Worm (Caenorhabditis elegans) whole organism, young adult: ENCODE measurements around the gene ssup-72.

Experiments used
- B0035.1 ChIP-seq: sonication (generic microtip); optimal IDR thresholded peaks from 2 replicates; lab custom pipeline; 2016; ENCODE audit warnings: missing genetic modification characterization, mild to moderate bottlenecking, missing compliant biosample characterization, missing genotype, missing genetic modification reagents
- B0336.3 ChIP-seq: fragments of 200-800 bp; sonication (Bioruptor generic); IDR thresholded peaks from 2 replicates; pipeline ENCODE4 v1.3.6; 2022; ENCODE audit warnings: missing genetic modification characterization, missing compliant biosample characterization
- C17E4.6 ChIP-seq: fragments of 200-800 bp; sonication (Bioruptor generic); IDR thresholded peaks from 2 replicates; pipeline ENCODE4 v1.3.6; 2022; ENCODE audit warnings: missing genetic modification reagents, missing genetic modification characterization, missing compliant biosample characterization
- D2030.7 ChIP-seq: fragments of 200-800 bp; sonication (Bioruptor generic); IDR thresholded peaks from 2 replicates; pipeline ENCODE4 v1.3.6; 2022; ENCODE audit warnings: missing genetic modification reagents, missing genetic modification characterization, missing compliant biosample characterization
- F10E7.11 ChIP-seq: sonication (generic microtip); optimal IDR thresholded peaks from 2 replicates; lab custom pipeline; 2017; ENCODE audit warnings: mild to moderate bottlenecking, missing genetic modification characterization, moderate library complexity, missing compliant biosample characterization
- F22D6.2 ChIP-seq: sonication (generic microtip); optimal IDR thresholded peaks from 2 replicates; lab custom pipeline; 2016; ENCODE audit warnings: mild to moderate bottlenecking, missing genetic modification characterization, missing compliant biosample characterization
- F33H1.4 ChIP-seq: fragments of 200-800 bp; sonication (Bioruptor generic); IDR thresholded peaks from 2 replicates; pipeline ENCODE4 v1.3.6; 2022; ENCODE audit warnings: missing genetic modification reagents, missing genetic modification characterization, missing compliant biosample characterization
- F39B2.1 ChIP-seq: fragments of 200-800 bp; sonication (Bioruptor generic); IDR thresholded peaks from 2 replicates; pipeline ENCODE4 v1.3.6; 2022; ENCODE audit warnings: missing genetic modification reagents, missing genetic modification characterization, missing compliant biosample characterization
- F49E8.2 ChIP-seq: sonication (generic microtip); optimal IDR thresholded peaks from 3 replicates; lab custom pipeline; 2017; ENCODE audit warnings: missing genetic modification characterization, mild to moderate bottlenecking, missing compliant biosample characterization, antibody characterized with exemption, moderate library complexity; ENCODE audit not compliant: insufficient read depth
- F57C9.4 ChIP-seq: sonication (generic microtip); optimal IDR thresholded peaks from 2 replicates; lab custom pipeline; 2017; ENCODE audit warnings: mild to moderate bottlenecking, missing genetic modification characterization, missing compliant biosample characterization
- K11D2.4 ChIP-seq: fragments of 200-800 bp; sonication (Bioruptor generic); IDR thresholded peaks from 2 replicates; pipeline ENCODE4 v1.3.6; 2022; ENCODE audit warnings: missing genetic modification reagents, missing genetic modification characterization, missing compliant biosample characterization
- Y53F4B.3 ChIP-seq: fragments of 200-800 bp; sonication (Bioruptor generic); IDR thresholded peaks from 2 replicates; pipeline ENCODE4 v1.3.6; 2022; ENCODE audit warnings: missing genetic modification reagents, missing genetic modification characterization, missing compliant biosample characterization
- Y79H2A.3 ChIP-seq: fragments of 200-800 bp; sonication (Bioruptor generic); conservative IDR thresholded peaks from 2 replicates; pipeline ENCODE4 v1.3.6; 2022; ENCODE audit warnings: missing genetic modification reagents, missing genetic modification characterization, missing compliant biosample characterization
- akir-1 ChIP-seq: fragments of 200-800 bp; sonication (Bioruptor generic); optimal IDR thresholded peaks from 2 replicates; lab custom pipeline; 2018; ENCODE audit warnings: mild to moderate bottlenecking, missing genetic modification characterization, moderate library complexity, missing compliant biosample characterization
- attf-3 ChIP-seq: fragments of 200-800 bp; sonication (Bioruptor generic); conservative IDR thresholded peaks from 2 replicates; pipeline ENCODE4 v1.3.6; 2022; ENCODE audit warnings: missing genetic modification reagents, missing genetic modification characterization, missing compliant biosample characterization
- attf-5 ChIP-seq: fragments of 200-800 bp; sonication (Bioruptor generic); optimal IDR thresholded peaks from 2 replicates; lab custom pipeline; 2018; ENCODE audit warnings: mild to moderate bottlenecking, missing genetic modification characterization, missing compliant biosample characterization
- attf-6 ChIP-seq: fragments of 200-800 bp; sonication (Bioruptor generic); IDR thresholded peaks from 2 replicates; pipeline ENCODE4 v1.3.6; 2022; ENCODE audit warnings: missing genetic modification reagents, missing genetic modification characterization, missing compliant biosample characterization
- bed-2 ChIP-seq: fragments of 200-800 bp; sonication (Bioruptor generic); IDR thresholded peaks from 2 replicates; pipeline ENCODE4 v1.3.6; 2022; ENCODE audit warnings: missing genetic modification reagents, missing genetic modification characterization, missing compliant biosample characterization
- cebp-1 ChIP-seq, 2 experiments: fragments of 200-800 bp in 1 of 2; sonication (Bioruptor generic) in 1 of 2; sonication (generic microtip) in 1 of 2; IDR thresholded peaks in 1 of 2; optimal IDR thresholded peaks in 1 of 2; 2 replicates each; pipeline versions ENCODE4 v1.3.6 to Lab custom; 2017 to 2022; ENCODE audit warnings: missing compliant biosample characterization in 2 of 2, missing genetic modification characterization in 2 of 2, mild to moderate bottlenecking in 1 of 2, missing genetic modification reagents in 1 of 2, moderate library complexity in 1 of 2
- ceh-100 ChIP-seq: fragments of 200-800 bp; sonication (Bioruptor generic); IDR thresholded peaks from 2 replicates; pipeline ENCODE4 v1.3.6; 2022; ENCODE audit warnings: missing genetic modification reagents, missing genetic modification characterization, missing compliant biosample characterization
- ceh-58 ChIP-seq: fragments of 200-800 bp; sonication (Bioruptor generic); IDR thresholded peaks from 2 replicates; pipeline ENCODE4 v1.3.6; 2022; ENCODE audit warnings: missing genetic modification characterization, missing compliant biosample characterization
- ceh-79 ChIP-seq: sonication (generic microtip); optimal IDR thresholded peaks from 2 replicates; lab custom pipeline; 2017; ENCODE audit warnings: mild to moderate bottlenecking, missing genetic modification characterization, missing compliant biosample characterization
- die-1 ChIP-seq: sonication (generic microtip); optimal IDR thresholded peaks from 2 replicates; lab custom pipeline; 2016; ENCODE audit warnings: missing genotype, mild to moderate bottlenecking, missing genetic modification characterization, missing compliant biosample characterization
- dox-1 ChIP-seq: fragments of 200-800 bp; sonication (Bioruptor generic); IDR thresholded peaks from 2 replicates; pipeline ENCODE4 v1.3.6; 2022; ENCODE audit warnings: missing genetic modification reagents, missing genetic modification characterization, missing compliant biosample characterization
- efl-1 ChIP-seq: fragments of 150-350 bp; optimal IDR thresholded peaks from 2 replicates; lab custom pipeline; 2014; ENCODE audit warnings: missing biosample characterization, missing genetic modification reagents, missing genetic modification characterization
- egl-44 ChIP-seq: fragments of 200-800 bp; sonication (Bioruptor generic); IDR thresholded peaks from 2 replicates; pipeline ENCODE4 v1.3.6; 2022; ENCODE audit warnings: missing genetic modification reagents, missing genetic modification characterization, missing compliant biosample characterization
- egrh-3 ChIP-seq: fragments of 200-800 bp; sonication (Bioruptor generic); IDR thresholded peaks from 2 replicates; pipeline ENCODE4 v1.3.6; 2022; ENCODE audit warnings: missing genetic modification reagents, missing genetic modification characterization, missing compliant biosample characterization
- ets-4 ChIP-seq: fragments of 200-800 bp; sonication (Bioruptor generic); optimal IDR thresholded peaks from 2 replicates; lab custom pipeline; 2018; ENCODE audit warnings: mild to moderate bottlenecking, missing genetic modification characterization, missing compliant biosample characterization
- fkh-3 ChIP-seq: sonication (generic microtip); optimal IDR thresholded peaks from 2 replicates; lab custom pipeline; 2016; ENCODE audit warnings: mild to moderate bottlenecking, missing genetic modification characterization, missing compliant biosample characterization
- him-1 ChIP-seq: sonication (generic microtip); optimal IDR thresholded peaks from 2 replicates; lab custom pipeline; 2016; ENCODE audit warnings: missing genotype, missing genetic modification reagents, missing genetic modification characterization, missing compliant biosample characterization
- hlh-26 ChIP-seq: fragments of 200-800 bp; sonication (Bioruptor generic); conservative IDR thresholded peaks from 2 replicates; pipeline ENCODE4 v1.3.6; 2022; ENCODE audit warnings: missing genetic modification reagents, missing genetic modification characterization, missing compliant biosample characterization
- hrde-1 ChIP-seq: sonication (generic microtip); optimal IDR thresholded peaks from 2 replicates; lab custom pipeline; 2016; ENCODE audit warnings: missing genetic modification characterization, mild to moderate bottlenecking, missing compliant biosample characterization, moderate library complexity, missing genotype, missing genetic modification reagents, borderline replicate concordance
- lag-1 ChIP-seq: fragments of 200-800 bp; sonication (Bioruptor generic); IDR thresholded peaks from 2 replicates; pipeline ENCODE4 v1.3.6; 2022; ENCODE audit warnings: missing genetic modification reagents, missing genetic modification characterization, missing compliant biosample characterization
- let-526 ChIP-seq: fragments of 200-800 bp; sonication (Bioruptor generic); IDR thresholded peaks from 2 replicates; pipeline ENCODE4 v1.3.6; 2022; ENCODE audit warnings: missing genetic modification reagents, missing genetic modification characterization, missing compliant biosample characterization
- let-607 ChIP-seq, 2 experiments: fragments of 200-800 bp in 1 of 2; sonication (Bioruptor generic) in 1 of 2; sonication (generic microtip) in 1 of 2; optimal IDR thresholded peaks; 2 replicates each; lab custom pipeline; 2016 to 2018; ENCODE audit warnings: mild to moderate bottlenecking in 2 of 2, missing compliant biosample characterization in 2 of 2, missing genetic modification characterization in 2 of 2, moderate library complexity in 2 of 2, missing genotype in 1 of 2
- lin-40 ChIP-seq: sonication (generic microtip); optimal IDR thresholded peaks from 2 replicates; lab custom pipeline; 2016; ENCODE audit warnings: missing genetic modification characterization, mild to moderate bottlenecking, missing compliant biosample characterization, missing genotype, missing genetic modification reagents
- lin-54 ChIP-seq: fragments of 200-800 bp; sonication (Bioruptor generic); optimal IDR thresholded peaks from 2 replicates; lab custom pipeline; 2018; ENCODE audit warnings: mild to moderate bottlenecking, missing genetic modification characterization, missing compliant biosample characterization
- madf-6 ChIP-seq: fragments of 200-800 bp; sonication (Bioruptor generic); IDR thresholded peaks from 2 replicates; pipeline ENCODE4 v1.3.6; 2022; ENCODE audit warnings: missing genetic modification reagents, missing genetic modification characterization, missing compliant biosample characterization
- mcd-1 ChIP-seq: fragments of 200-800 bp; sonication (Bioruptor generic); IDR thresholded peaks from 2 replicates; pipeline ENCODE4 v1.3.6; 2022; ENCODE audit warnings: missing genetic modification reagents, missing genetic modification characterization, missing compliant biosample characterization
- mel-28 ChIP-seq: sonication (generic microtip); optimal IDR thresholded peaks from 2 replicates; lab custom pipeline; 2016; ENCODE audit warnings: borderline replicate concordance, mild to moderate bottlenecking, missing genetic modification characterization, missing compliant biosample characterization
- mes-4 ChIP-seq: sonication (generic microtip); optimal IDR thresholded peaks from 2 replicates; lab custom pipeline; 2016; ENCODE audit warnings: missing genotype, missing genetic modification characterization, missing compliant biosample characterization
- nfya-1 ChIP-seq: sonication (generic microtip); optimal IDR thresholded peaks from 2 replicates; lab custom pipeline; 2017; ENCODE audit warnings: antibody characterized with exemption, missing compliant biosample characterization, missing genetic modification characterization, borderline replicate concordance; ENCODE audit not compliant: insufficient read depth
- nhr-120 ChIP-seq: fragments of 200-800 bp; sonication (Bioruptor generic); IDR thresholded peaks from 2 replicates; pipeline ENCODE4 v1.3.6; 2022; ENCODE audit warnings: missing genetic modification characterization, missing compliant biosample characterization
- rcor-1 ChIP-seq: fragments of 200-800 bp; sonication (Bioruptor generic); IDR thresholded peaks from 2 replicates; pipeline ENCODE4 v1.3.6; 2022; ENCODE audit warnings: missing genetic modification reagents, missing genetic modification characterization, missing compliant biosample characterization
- sptf-2 ChIP-seq: fragments of 200-800 bp; sonication (Bioruptor generic); optimal IDR thresholded peaks from 2 replicates; lab custom pipeline; 2018; ENCODE audit warnings: mild to moderate bottlenecking, missing genetic modification characterization, missing compliant biosample characterization
- unc-62 ChIP-seq: fragments of 150-350 bp; optimal IDR thresholded peaks from 2 replicates; lab custom pipeline; 2014; ENCODE audit warnings: missing biosample characterization, missing genetic modification reagents, missing genetic modification characterization
- ztf-18 ChIP-seq: sonication (generic microtip); optimal IDR thresholded peaks from 2 replicates; lab custom pipeline; 2016; ENCODE audit warnings: missing genotype, mild to moderate bottlenecking, missing genetic modification characterization, missing compliant biosample characterization

ssup-72 gene

DNA sequence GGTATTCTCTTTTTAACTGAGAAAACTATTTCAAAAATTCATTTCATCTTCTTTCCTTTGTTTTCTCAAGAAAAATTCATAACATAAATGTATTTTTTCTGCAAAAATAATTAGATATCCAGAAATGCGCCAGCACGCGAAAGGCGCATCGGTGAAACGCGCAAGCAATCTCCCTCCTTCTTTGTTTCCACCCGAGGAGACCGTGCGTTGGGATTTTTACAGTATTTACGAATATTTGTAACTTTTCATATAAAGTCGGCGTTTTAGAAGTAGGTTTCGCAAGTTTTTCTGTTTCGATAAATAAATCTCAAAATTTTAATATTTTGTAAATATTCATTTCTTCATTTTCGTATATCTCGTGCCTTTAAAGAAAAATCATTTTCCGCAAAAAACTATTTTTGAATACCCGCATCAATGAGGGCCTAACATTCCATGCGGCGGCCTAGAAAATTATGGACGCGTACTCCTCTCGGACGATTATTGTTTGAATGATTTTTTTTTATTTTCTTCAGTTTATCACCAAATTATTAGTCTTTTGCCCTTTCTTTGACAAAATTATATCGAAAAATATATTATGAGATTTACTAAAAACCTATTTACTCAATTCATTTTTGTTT, at the start of gene ssup-72:
ssup-72 (plus strand) TSS at position 181 of the 617 bp plus-strand sequence.
- TF ChIP-seq die-1 (tag; lab: Kevin White, UChicago) (no peak), unc-62 (GFP tag; lab: Kevin White, UChicago) (no peak), ets-4 (no peak), F33H1.4 (no peak; the same call in 1 of the 2 replicates), F57C9.4 (no peak), madf-6 (GFP tag; lab: Robert Waterston, UW) (peak; percentile 81), C17E4.6 (no peak), fkh-3 (no peak), attf-5 (peak; percentile 59), mel-28 (tag; lab: Kevin White, UChicago) (no peak), bed-2 (GFP tag; lab: Robert Waterston, UW) (no peak), D2030.7 (GFP tag; lab: Robert Waterston, UW) (peak; percentile 76), egl-44 (GFP tag; lab: Robert Waterston, UW) (no peak), Y79H2A.3 (GFP tag; lab: Robert Waterston, UW) (no peak), F39B2.1 (GFP tag; lab: Robert Waterston, UW) (no peak), akir-1 (GFP tag; lab: Kevin White, UChicago) (no peak), ceh-100 (GFP tag; lab: Robert Waterston, UW) (0 out of 2 replicates have a peak, but pooled peaks have one; percentile 16), attf-3 (no peak), mes-4 (tag; lab: Kevin White, UChicago) (no peak), K11D2.4 (0 out of 2 replicates have a peak, but pooled peaks have one; percentile 32), sptf-2 (GFP tag; lab: Kevin White, UChicago) (no peak), ceh-79 (tag; lab: Kevin White, UChicago) (no peak), F22D6.2 (tag; lab: Kevin White, UChicago) (no peak), F10E7.11 (tag; lab: Kevin White, UChicago) (no peak), nhr-120 (GFP tag; lab: Robert Waterston, UW) (no peak), ceh-58 (GFP tag; lab: Robert Waterston, UW) (no peak), dox-1 (GFP tag; lab: Robert Waterston, UW) (peak; percentile 81), mcd-1 (peak; percentile 62; the same call in 1 of the 2 replicates), hrde-1 (no peak), B0035.1 (tag; lab: Kevin White, UChicago) (no peak), Y53F4B.3 (GFP tag; lab: Robert Waterston, UW) (no peak), hlh-26 (GFP tag; lab: Robert Waterston, UW) (no peak), rcor-1 (no peak), lag-1 (GFP tag; lab: Robert Waterston, UW) (no peak), attf-6 (no peak), F49E8.2 (tag; lab: Kevin White, UChicago) (no peak), cebp-1 (GFP tag; IDR thresholded peaks at IDR 0.05; lab: Robert Waterston, UW) (no peak), cebp-1 (tag; optimal IDR thresholded peaks at IDR 0.05; lab: Kevin White, UChicago) (no peak), lin-54 (peak; percentile 78), nfya-1 (tag; lab: Kevin White, UChicago) (no peak), efl-1 (GFP tag; lab: Kevin White, UChicago) (peak; percentile 48), lin-40 (tag; lab: Kevin White, UChicago) (peak; percentile 59), him-1 (tag; lab: Kevin White, UChicago) (peak; percentile 9), let-526 (GFP tag; lab: Robert Waterston, UW) (no peak), let-607 (tag; optimal IDR thresholded peaks at IDR 0.05; lab: Kevin White, UChicago) (peak in 1 of 2 experiments; percentile 58), B0336.3 (GFP tag; lab: Robert Waterston, UW) (no peak), egrh-3 (GFP tag; lab: Robert Waterston, UW) (no peak; the same call in 1 of the 2 replicates), ztf-18 (tag; lab: Kevin White, UChicago) (peak; percentile 92)
